Fruit fly (Drosophila melanogaster) whole organism, embryonic: Measurements from ENCODE around the gene Adsl.

Experiments used
- ATbp ChIP-seq: fragments of 200-800 bp; sonication (Bioruptor generic); optimal IDR thresholded peaks from 2 replicates; lab custom pipeline; 2017; ENCODE audit warnings: missing biosample characterization, mild to moderate bottlenecking, missing genetic modification characterization, missing genetic modification reagents
- CG10462 ChIP-seq: fragments of 200-800 bp; sonication (Bioruptor generic); optimal IDR thresholded peaks from 2 replicates; lab custom pipeline; 2016; ENCODE audit warnings: missing biosample characterization, missing genetic modification characterization
- CG12219 ChIP-seq: fragments of 200-800 bp; sonication (Bioruptor generic); optimal IDR thresholded peaks from 3 replicates; lab custom pipeline; 2018; ENCODE audit warnings: missing biosample characterization, mild to moderate bottlenecking, missing genetic modification characterization
- CG12236 ChIP-seq: fragments of 200-800 bp; sonication (Bioruptor generic); optimal IDR thresholded peaks from 2 replicates; lab custom pipeline; 2016; ENCODE audit warnings: missing biosample characterization, missing genetic modification characterization
- CG15601 ChIP-seq: fragments of 200-800 bp; sonication (Bioruptor generic); optimal IDR thresholded peaks from 3 replicates; lab custom pipeline; 2019; ENCODE audit warnings: missing biosample characterization, mild to moderate bottlenecking, missing genetic modification characterization, moderate library complexity
- CG1647 ChIP-seq: fragments of 200-800 bp; sonication (Bioruptor generic); optimal IDR thresholded peaks from 3 replicates; lab custom pipeline; 2016; ENCODE audit warnings: missing biosample characterization, missing genetic modification characterization
- CG17361 ChIP-seq: fragments of 200-800 bp; sonication (Bioruptor generic); IDR thresholded peaks from 3 replicates; pipeline ENCODE4 v1.3.6; 2022; ENCODE audit warnings: missing biosample characterization, missing genetic modification characterization
- CG2678 ChIP-seq: fragments of 200-800 bp; sonication (Bioruptor generic); optimal IDR thresholded peaks from 3 replicates; lab custom pipeline; 2019; ENCODE audit warnings: missing biosample characterization, mild to moderate bottlenecking, missing genetic modification characterization, moderate library complexity
- CG2712 ChIP-seq: fragments of 200-800 bp; optimal IDR thresholded peaks from 3 replicates; lab custom pipeline; 2019; ENCODE audit warnings: missing biosample characterization, mild to moderate bottlenecking, missing genetic modification characterization, moderate library complexity
- CG32767 ChIP-seq: fragments of 200-800 bp; sonication (Bioruptor generic); IDR thresholded peaks from 2 replicates; pipeline ENCODE4 v1.3.6; 2022; ENCODE audit warnings: missing biosample characterization, missing genetic modification characterization
- CG4282 ChIP-seq: fragments of 200-800 bp; sonication (Bioruptor generic); optimal IDR thresholded peaks from 2 replicates; lab custom pipeline; 2016; ENCODE audit warnings: missing biosample characterization, missing genetic modification characterization
- CG6683 ChIP-seq: fragments of 200-800 bp; sonication (Bioruptor generic); optimal IDR thresholded peaks from 2 replicates; lab custom pipeline; 2017; ENCODE audit warnings: missing biosample characterization, mild to moderate bottlenecking, missing genetic modification characterization, missing genetic modification reagents
- CG8290 ChIP-seq, 3 experiments: fragments of 200-800 bp; sonication (Bioruptor generic); optimal IDR thresholded peaks; 2 replicates each; lab custom pipeline; 2016 to 2019; ENCODE audit warnings: missing biosample characterization in 3 of 3, missing genetic modification characterization in 3 of 3, mild to moderate bottlenecking in 2 of 3, moderate library complexity in 1 of 3
- CG9876 ChIP-seq: fragments of 200-800 bp; sonication (Bioruptor generic); optimal IDR thresholded peaks from 2 replicates; lab custom pipeline; 2016; ENCODE audit warnings: missing biosample characterization, missing genetic modification characterization
- Camta ChIP-seq: fragments of 200-800 bp; sonication (Bioruptor generic); optimal IDR thresholded peaks from 2 replicates; lab custom pipeline; 2016; ENCODE audit warnings: missing biosample characterization, missing genetic modification characterization
- Dad ChIP-seq: fragments of 200-800 bp; sonication (Bioruptor generic); optimal IDR thresholded peaks from 3 replicates; lab custom pipeline; 2016; ENCODE audit warnings: missing biosample characterization, missing genetic modification characterization
- Drgx ChIP-seq: fragments of 200-800 bp; sonication (Bioruptor generic); IDR thresholded peaks from 2 replicates; pipeline ENCODE4 v1.3.6; 2022; ENCODE audit warnings: missing biosample characterization, missing genetic modification characterization
- E2f1 ChIP-seq: fragments of 200-800 bp; sonication (Bioruptor generic); IDR thresholded peaks from 2 replicates; pipeline ENCODE4 v1.3.6; 2022; ENCODE audit warnings: missing biosample characterization, missing genetic modification characterization
- E2f2 ChIP-seq: fragments of 200-800 bp; sonication (Bioruptor generic); IDR thresholded peaks from 2 replicates; pipeline ENCODE4 v1.3.6; 2022; ENCODE audit warnings: missing biosample characterization, missing genetic modification characterization
- HLH54F ChIP-seq: fragments of 200-800 bp; sonication (Bioruptor generic); optimal IDR thresholded peaks from 3 replicates; lab custom pipeline; 2016; ENCODE audit warnings: missing biosample characterization, missing genetic modification characterization
- Hmr ChIP-seq: fragments of 200-800 bp; sonication (Bioruptor generic); optimal IDR thresholded peaks from 3 replicates; lab custom pipeline; 2017; ENCODE audit warnings: mild to moderate bottlenecking, missing biosample characterization, missing genetic modification reagents, missing genetic modification characterization
- Hr39 ChIP-seq: fragments of >200 bp; optimal IDR thresholded peaks from 2 replicates; lab custom pipeline; 2017
- Mad ChIP-seq: fragments of 200-800 bp; sonication (Bioruptor generic); optimal IDR thresholded peaks from 2 replicates; lab custom pipeline; 2016; ENCODE audit warnings: missing biosample characterization, missing genetic modification characterization
- Mrtf ChIP-seq: fragments of 200-800 bp; sonication (Bioruptor generic); IDR thresholded peaks from 3 replicates; pipeline ENCODE4 v1.3.6; 2022; ENCODE audit warnings: missing biosample characterization, missing genetic modification characterization
- Myb ChIP-seq: fragments of 200-800 bp; sonication (Bioruptor generic); optimal IDR thresholded peaks from 2 replicates; lab custom pipeline; 2016; ENCODE audit warnings: missing biosample characterization, missing genetic modification characterization
- Neu2 ChIP-seq: fragments of 200-800 bp; sonication (Bioruptor generic); optimal IDR thresholded peaks from 3 replicates; lab custom pipeline; 2016; ENCODE audit warnings: missing biosample characterization, missing genetic modification characterization, borderline replicate concordance
- Opbp ChIP-seq: fragments of 200-800 bp; sonication (Bioruptor generic); IDR thresholded peaks from 3 replicates; pipeline ENCODE4 v1.3.6; 2022; ENCODE audit warnings: missing biosample characterization, missing genetic modification characterization; ENCODE audit not compliant: partially characterized antibody
- Taf1 ChIP-seq: fragments of 200-800 bp; sonication (Bioruptor generic); IDR thresholded peaks from 2 replicates; pipeline ENCODE4 v1.3.6; 2022; ENCODE audit warnings: missing biosample characterization, missing genetic modification characterization
- Trl ChIP-seq, 3 experiments: fragments of >200 bp in 2 of 3; fragments of 200-800 bp in 1 of 3; sonication (Bioruptor generic) in 1 of 3; optimal IDR thresholded peaks; 2 replicates in 1 of 3; 3 replicates in 2 of 3; lab custom pipeline; 2016 to 2017; ENCODE audit warnings: missing biosample characterization in 1 of 3, missing genetic modification characterization in 1 of 3
- bcd ChIP-seq: fragments of 200-800 bp; sonication (Bioruptor generic); optimal IDR thresholded peaks from 2 replicates; lab custom pipeline; 2017; ENCODE audit warnings: missing biosample characterization, mild to moderate bottlenecking, missing genetic modification characterization
- bowl ChIP-seq: fragments of 200-800 bp; sonication (Bioruptor generic); IDR thresholded peaks from 2 replicates; pipeline ENCODE4 v1.3.6; 2022; ENCODE audit warnings: missing biosample characterization, missing genetic modification characterization
- chif ChIP-seq, 2 experiments: fragments of 200-800 bp; sonication (Bioruptor generic); optimal IDR thresholded peaks; 3 replicates each; lab custom pipeline; 2016; ENCODE audit warnings: missing biosample characterization in 2 of 2, missing genetic modification characterization in 2 of 2
- crol ChIP-seq: fragments of 200-800 bp; sonication (Bioruptor generic); IDR thresholded peaks from 2 replicates; pipeline ENCODE4 v1.3.6; 2022; ENCODE audit warnings: missing biosample characterization, missing genetic modification characterization
- cwo ChIP-seq: fragments of 200-800 bp; sonication (Bioruptor generic); optimal IDR thresholded peaks from 3 replicates; lab custom pipeline; 2017; ENCODE audit warnings: missing biosample characterization, missing genetic modification characterization, mild to moderate bottlenecking, moderate library complexity, missing genetic modification reagents
- dmrt11E ChIP-seq: fragments of 200-800 bp; sonication (Bioruptor generic); optimal IDR thresholded peaks from 3 replicates; lab custom pipeline; 2018; ENCODE audit warnings: missing biosample characterization, mild to moderate bottlenecking, missing genetic modification characterization, moderate library complexity
- dmrt99B ChIP-seq: fragments of 200-800 bp; sonication (Bioruptor generic); optimal IDR thresholded peaks from 2 replicates; lab custom pipeline; 2018; ENCODE audit warnings: missing biosample characterization, mild to moderate bottlenecking, missing genetic modification characterization, moderate library complexity
- ems ChIP-seq: fragments of 200-800 bp; sonication (Bioruptor generic); optimal IDR thresholded peaks from 3 replicates; lab custom pipeline; 2016; ENCODE audit warnings: missing biosample characterization, missing genetic modification characterization
- fd64A ChIP-seq: fragments of 200-800 bp; sonication (Bioruptor generic); optimal IDR thresholded peaks from 3 replicates; lab custom pipeline; 2018; ENCODE audit warnings: missing biosample characterization, mild to moderate bottlenecking, missing genetic modification characterization
- kay ChIP-seq: fragments of 200-800 bp; sonication (Bioruptor generic); optimal IDR thresholded peaks from 2 replicates; lab custom pipeline; 2016; ENCODE audit warnings: missing biosample characterization, missing genetic modification characterization
- peb ChIP-seq: fragments of 200-800 bp; sonication (Bioruptor generic); IDR thresholded peaks from 2 replicates; pipeline ENCODE4 v1.3.6; 2022; ENCODE audit warnings: missing biosample characterization, missing genetic modification characterization
- sc ChIP-seq, 3 experiments: fragments of >200 bp in 2 of 3; fragments of 200-800 bp in 1 of 3; sonication (Bioruptor generic) in 1 of 3; optimal IDR thresholded peaks; 2 replicates in 2 of 3; 3 replicates in 1 of 3; lab custom pipeline; 2017; ENCODE audit warnings: mild to moderate bottlenecking in 1 of 3, missing biosample characterization in 1 of 3, missing genetic modification characterization in 1 of 3, missing genetic modification reagents in 1 of 3
- sens ChIP-seq: fragments of 200-800 bp; sonication (Bioruptor generic); peaks from one replicate; lab custom pipeline; 2016; ENCODE audit warnings: missing biosample characterization, missing genetic modification characterization
- sim ChIP-seq: fragments of 200-800 bp; sonication (Bioruptor generic); IDR thresholded peaks from 2 replicates; pipeline ENCODE4 v1.3.6; 2022; ENCODE audit warnings: missing biosample characterization, missing genetic modification characterization
- sr ChIP-seq: fragments of 200-800 bp; sonication (Bioruptor generic); IDR thresholded peaks from 3 replicates; pipeline ENCODE4 v1.3.6; 2022; ENCODE audit warnings: missing biosample characterization, missing genetic modification characterization
- trh ChIP-seq: fragments of 200-800 bp; sonication (Bioruptor generic); optimal IDR thresholded peaks from 2 replicates; lab custom pipeline; 2016; ENCODE audit warnings: missing biosample characterization, missing genetic modification characterization
- ttk ChIP-seq: fragments of 200-800 bp; sonication (Bioruptor generic); IDR thresholded peaks from 2 replicates; pipeline ENCODE4 v2.1.2; 2022; ENCODE audit warnings: missing biosample characterization, missing genetic modification characterization
- vnd ChIP-seq: fragments of 200-800 bp; sonication (Bioruptor generic); IDR thresholded peaks from 3 replicates; pipeline ENCODE4 v1.3.6; 2022; ENCODE audit warnings: missing biosample characterization, missing genetic modification characterization; ENCODE audit not compliant: partially characterized antibody
- z ChIP-seq: fragments of 200-800 bp; sonication (Bioruptor generic); IDR thresholded peaks from 3 replicates; pipeline ENCODE4 v1.3.6; 2022; ENCODE audit warnings: missing biosample characterization, missing genetic modification characterization

Adsl gene

DNA sequence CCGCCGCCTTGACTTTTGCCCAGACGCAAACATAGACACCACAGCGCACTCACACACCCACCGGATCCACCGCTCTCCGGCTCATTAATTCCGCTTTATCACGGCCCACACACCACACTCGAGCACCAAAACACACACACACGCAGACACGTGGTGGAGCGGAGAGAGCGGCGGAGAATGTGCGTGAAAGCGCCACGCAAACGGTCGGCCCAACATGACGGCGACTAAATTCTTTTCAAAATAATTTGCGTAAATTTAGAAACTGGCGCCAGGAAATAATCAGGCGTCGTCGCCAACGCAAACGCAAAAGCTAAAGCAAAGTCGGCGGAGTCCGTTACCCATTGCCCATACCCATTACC lies 38.9 kb upstream of the Adsl start (continued):
- TF ChIP-seq Hr39 (lab: Kevin White, UChicago) (no peak), Taf1 (no peak), CG17361 (no peak), crol (GFP tag; lab: Robert Waterston, UW) (peak; percentile 63), cwo (GFP tag; lab: Kevin White, UChicago) (peak; percentile 6), HLH54F (no peak), bcd (GFP tag; lab: Kevin White, UChicago) (no peak), z (GFP tag; lab: Robert Waterston, UW) (peak; percentile 55; the same call in 1 of the 3 replicates), sim (GFP tag; lab: Robert Waterston, UW) (no peak), CG32767 (GFP tag; lab: Robert Waterston, UW) (no peak), Mrtf (no peak), CG10462 (GFP tag; lab: Kevin White, UChicago) (no peak)

dm6 chr3R:17059100-17059810 lies 38.3 kb upstream of the Adsl start:
- TF ChIP-seq CG15601 (tag; lab: Kevin White, UChicago) = no peak
- no peak for TF ChIP-seq sr (GFP tag; lab: Robert Waterston, UW)
- TF ChIP-seq sens (GFP tag; lab: Kevin White, UChicago) = peak; percentile 90
- peak; percentile 25 for TF ChIP-seq bcd (GFP tag; lab: Kevin White, UChicago)
- TF ChIP-seq E2f2 (GFP tag; lab: Robert Waterston, UW) = no peak
- TF ChIP-seq ATbp (GFP tag; lab: Kevin White, UChicago) = peak; percentile 52
- 0 out of 2 replicates have a peak, but pooled peaks have one; percentile 17 for TF ChIP-seq E2f1 (GFP tag; lab: Robert Waterston, UW)
- no peak for TF ChIP-seq Trl (optimal IDR thresholded peaks at IDR 0.05; lab: Kevin White, UChicago)
- no peak for TF ChIP-seq Trl (GFP tag; optimal IDR thresholded peaks at IDR 0.05; lab: Kevin White, UChicago)
- TF ChIP-seq ems (GFP tag; lab: Kevin White, UChicago) = no peak
- TF ChIP-seq CG4282 (GFP tag; lab: Kevin White, UChicago) = no peak
- no peak for TF ChIP-seq Hmr
- no peak for TF ChIP-seq Myb (GFP tag; lab: Kevin White, UChicago)
- TF ChIP-seq Drgx (GFP tag; lab: Robert Waterston, UW) = peak; percentile 36; the same call in 1 of the 2 replicates
- no peak for TF ChIP-seq trh (GFP tag; lab: Kevin White, UChicago)
- TF ChIP-seq dmrt11E (tag; lab: Kevin White, UChicago) = peak; percentile 18
- TF ChIP-seq CG12219 (GFP tag; lab: Kevin White, UChicago) = peak; percentile 9
- peak; percentile 20 for TF ChIP-seq Camta
- TF ChIP-seq Mad (GFP tag; lab: Kevin White, UChicago) = peak; percentile 11
- TF ChIP-seq CG12236 = no peak
- TF ChIP-seq CG2678 (tag; lab: Kevin White, UChicago) = peak; percentile 32
- TF ChIP-seq CG8290 (GFP tag; optimal IDR thresholded peaks at IDR 0.05; lab: Kevin White, UChicago) = no peak
- TF ChIP-seq CG8290 (tag; optimal IDR thresholded peaks at IDR 0.05; lab: Kevin White, UChicago) = peak in 1 of 2 experiments; percentile 32
- no peak for TF ChIP-seq CG10462 (GFP tag; lab: Kevin White, UChicago)
- TF ChIP-seq CG2712 (tag; lab: Kevin White, UChicago) = peak; percentile 4
- no peak for TF ChIP-seq kay (GFP tag; lab: Kevin White, UChicago)
- TF ChIP-seq Neu2 (GFP tag; lab: Kevin White, UChicago) = no peak
- no peak for TF ChIP-seq CG1647 (GFP tag; lab: Kevin White, UChicago)
- TF ChIP-seq chif (GFP tag; optimal IDR thresholded peaks at IDR 0.05; lab: Kevin White, UChicago) = peak; percentile 17 to 21
- no peak for TF ChIP-seq vnd (GFP tag; lab: Robert Waterston, UW)
- TF ChIP-seq CG9876 = no peak
- peak; percentile 35 for TF ChIP-seq dmrt99B (tag; lab: Kevin White, UChicago)
- no peak for TF ChIP-seq peb (GFP tag; lab: Robert Waterston, UW)
- no peak for TF ChIP-seq bowl (GFP tag; lab: Robert Waterston, UW)
- TF ChIP-seq ttk (GFP tag; lab: Robert Waterston, UW) = no peak
- TF ChIP-seq CG6683 (GFP tag; lab: Kevin White, UChicago) = no peak
- TF ChIP-seq sc (optimal IDR thresholded peaks at IDR 0.05; lab: Kevin White, UChicago) = no peak
- TF ChIP-seq sc (GFP tag; optimal IDR thresholded peaks at IDR 0.05; lab: Kevin White, UChicago) = no peak
- no peak for TF ChIP-seq Dad (GFP tag; lab: Kevin White, UChicago)
- TF ChIP-seq Opbp (GFP tag; lab: Robert Waterston, UW) = 0 out of 3 replicates have a peak, but pooled peaks have one; percentile 35
- peak; percentile 3 for TF ChIP-seq fd64A (GFP tag; lab: Kevin White, UChicago)
